Worm (Caenorhabditis elegans) whole organism, L1 larva: ENCODE data around the gene srw-124.
"Not testable (repeated sequence)": the region's sequence is repeated elsewhere in the genome, so short reads cannot be mapped to it uniquely, and the experiment has no call there.

ENCODE experiments used
- C04F5.9 ChIP-seq: sonication (generic microtip); optimal IDR thresholded peaks from 2 replicates; lab custom pipeline; 2016; ENCODE audit warnings: missing genetic modification characterization, missing compliant biosample characterization
- C16A3.4 ChIP-seq: fragments of 150-350 bp; optimal IDR thresholded peaks from 2 replicates; lab custom pipeline; 2014; ENCODE audit warnings: missing biosample characterization, missing genetic modification characterization
- Y116A8C.19 ChIP-seq: sonication (generic microtip); optimal IDR thresholded peaks from 2 replicates; lab custom pipeline; 2016; ENCODE audit warnings: missing compliant biosample characterization, missing genetic modification characterization, borderline replicate concordance
- aha-1 ChIP-seq: fragments of 150-350 bp; optimal IDR thresholded peaks from 2 replicates; lab custom pipeline; 2014; ENCODE audit warnings: missing biosample characterization, missing genetic modification characterization
- ama-1 ChIP-seq: fragments of 150-350 bp; optimal IDR thresholded peaks from 2 replicates; lab custom pipeline; 2014
- blmp-1 ChIP-seq: fragments of 150-350 bp; optimal IDR thresholded peaks from 2 replicates; lab custom pipeline; 2014; ENCODE audit warnings: missing biosample characterization, missing genetic modification characterization
- ceh-88 ChIP-seq: fragments of 200-800 bp; sonication (Bioruptor generic); IDR thresholded peaks from 2 replicates; pipeline ENCODE4 v1.3.6; 2022; ENCODE audit warnings: missing genetic modification characterization, missing compliant biosample characterization
- ces-1 ChIP-seq: fragments of 150-350 bp; optimal IDR thresholded peaks from 2 replicates; lab custom pipeline; 2014; ENCODE audit warnings: missing biosample characterization, missing genetic modification reagents, missing genetic modification characterization
- efl-1 ChIP-seq, 4 experiments: fragments of 150-350 bp; optimal IDR thresholded peaks in 3 of 4; peaks in 1 of 4; 1 replicate in 1 of 4; 2 replicates in 3 of 4; lab custom pipeline; 2014; ENCODE audit warnings: missing biosample characterization in 2 of 4, missing genetic modification characterization in 2 of 4, missing genetic modification reagents in 2 of 4
- efl-3 ChIP-seq: fragments of 200-800 bp; sonication (Bioruptor generic); optimal IDR thresholded peaks from 2 replicates; lab custom pipeline; 2018; ENCODE audit warnings: mild to moderate bottlenecking, missing genetic modification characterization, missing compliant biosample characterization
- elt-2 ChIP-seq: sonication (generic microtip); optimal IDR thresholded peaks from 2 replicates; lab custom pipeline; 2016; ENCODE audit warnings: missing genetic modification characterization, mild to moderate bottlenecking, inconsistent platforms, missing compliant biosample characterization, missing genetic modification reagents
- fkh-4 ChIP-seq: sonication (generic microtip); optimal IDR thresholded peaks from 2 replicates; lab custom pipeline; 2016; ENCODE audit warnings: missing compliant biosample characterization, missing genetic modification characterization, borderline replicate concordance
- fkh-8 ChIP-seq: sonication (generic microtip); optimal IDR thresholded peaks from 2 replicates; lab custom pipeline; 2016; ENCODE audit warnings: mild to moderate bottlenecking, missing genetic modification characterization, missing compliant biosample characterization
- grh-1 ChIP-seq: fragments of 200-800 bp; sonication (Bioruptor generic); IDR thresholded peaks from 2 replicates; pipeline ENCODE4 v1.3.6; 2022; ENCODE audit warnings: missing genetic modification reagents, missing genetic modification characterization, missing compliant biosample characterization
- hlh-4 ChIP-seq: sonication (generic microtip); optimal IDR thresholded peaks from 2 replicates; lab custom pipeline; 2016; ENCODE audit warnings: mild to moderate bottlenecking, missing genetic modification characterization, missing compliant biosample characterization
- irx-1 ChIP-seq: sonication (generic microtip); optimal IDR thresholded peaks from 2 replicates; lab custom pipeline; 2016; ENCODE audit warnings: missing genetic modification characterization, missing compliant biosample characterization
- jun-1 ChIP-seq: fragments of 150-350 bp; optimal IDR thresholded peaks from 2 replicates; lab custom pipeline; 2014; ENCODE audit warnings: missing biosample characterization, missing genetic modification reagents, missing genetic modification characterization
- lin-15B ChIP-seq: fragments of 150-350 bp; sonication (generic microtip); optimal IDR thresholded peaks from 3 replicates; lab custom pipeline; 2014; ENCODE audit warnings: missing biosample characterization, missing genetic modification characterization
- lin-39 ChIP-seq: fragments of 150-350 bp; optimal IDR thresholded peaks from 2 replicates; lab custom pipeline; 2014; ENCODE audit warnings: missing biosample characterization, missing genetic modification reagents, missing genetic modification characterization
- lir-3 ChIP-seq: sonication (generic microtip); optimal IDR thresholded peaks from 2 replicates; lab custom pipeline; 2016; ENCODE audit warnings: mild to moderate bottlenecking, missing genetic modification characterization, moderate library complexity, missing compliant biosample characterization; ENCODE audit not compliant: poor library complexity
- mef-2 ChIP-seq: fragments of 150-350 bp; optimal IDR thresholded peaks from 2 replicates; lab custom pipeline; 2014; ENCODE audit warnings: missing biosample characterization, missing genetic modification characterization
- mep-1 ChIP-seq: fragments of 150-350 bp; optimal IDR thresholded peaks from 2 replicates; lab custom pipeline; 2014; ENCODE audit warnings: missing biosample characterization, missing genetic modification characterization
- nhr-11 ChIP-seq: fragments of 150-350 bp; optimal IDR thresholded peaks from 2 replicates; lab custom pipeline; 2014; ENCODE audit warnings: missing biosample characterization, missing genetic modification characterization
- nhr-12 ChIP-seq: sonication (generic microtip); optimal IDR thresholded peaks from 2 replicates; lab custom pipeline; 2017; ENCODE audit warnings: missing biosample characterization, missing genetic modification characterization
- nhr-20 ChIP-seq: sonication (generic microtip); optimal IDR thresholded peaks from 2 replicates; lab custom pipeline; 2016; ENCODE audit warnings: mild to moderate bottlenecking, missing genetic modification characterization, missing compliant biosample characterization
- nhr-237 ChIP-seq: fragments of 150-350 bp; optimal IDR thresholded peaks from 2 replicates; lab custom pipeline; 2014; ENCODE audit warnings: missing biosample characterization, missing genetic modification characterization
- nhr-28 ChIP-seq: fragments of 150-350 bp; optimal IDR thresholded peaks from 2 replicates; lab custom pipeline; 2014; ENCODE audit warnings: missing biosample characterization, missing genetic modification characterization
- nhr-47 ChIP-seq: sonication (generic microtip); optimal IDR thresholded peaks from 2 replicates; lab custom pipeline; 2016; ENCODE audit warnings: mild to moderate bottlenecking, missing genetic modification characterization, moderate library complexity, missing compliant biosample characterization
- nhr-76 ChIP-seq: sonication (generic microtip); optimal IDR thresholded peaks from 2 replicates; lab custom pipeline; 2017; ENCODE audit warnings: missing biosample characterization, missing genetic modification characterization
- nhr-85 ChIP-seq: sonication (generic microtip); peaks from one replicate; lab custom pipeline; 2016; ENCODE audit warnings: missing genetic modification characterization, inconsistent platforms, missing compliant biosample characterization
- nhr-90 ChIP-seq: sonication (generic microtip); optimal IDR thresholded peaks from 2 replicates; lab custom pipeline; 2016; ENCODE audit warnings: mild to moderate bottlenecking, missing genetic modification characterization, missing compliant biosample characterization; ENCODE audit not compliant: poor library complexity
- pag-3 ChIP-seq: sonication (generic microtip); optimal IDR thresholded peaks from 2 replicates; lab custom pipeline; 2017; ENCODE audit warnings: missing genetic modification characterization, mild to moderate bottlenecking, missing compliant biosample characterization, antibody characterized with exemption, borderline replicate concordance; ENCODE audit not compliant: insufficient read depth
- pqm-1 ChIP-seq: sonication (generic microtip); optimal IDR thresholded peaks from 3 replicates; lab custom pipeline; 2017; ENCODE audit warnings: missing biosample characterization, missing genetic modification characterization
- rnt-1 ChIP-seq: sonication (generic microtip); optimal IDR thresholded peaks from 2 replicates; lab custom pipeline; 2016; ENCODE audit warnings: mild to moderate bottlenecking, missing genetic modification characterization, moderate library complexity, missing compliant biosample characterization
- snpc-4 ChIP-seq: fragments of 150-350 bp; optimal IDR thresholded peaks from 2 replicates; lab custom pipeline; 2014; ENCODE audit warnings: missing biosample characterization, missing genetic modification characterization
- snu-23 ChIP-seq: sonication (generic microtip); optimal IDR thresholded peaks from 2 replicates; lab custom pipeline; 2016; ENCODE audit warnings: missing genetic modification characterization, missing compliant biosample characterization
- sptf-1 ChIP-seq: fragments of 150-350 bp; optimal IDR thresholded peaks from 2 replicates; lab custom pipeline; 2014; ENCODE audit warnings: missing biosample characterization, missing genetic modification characterization
- swsn-7 ChIP-seq: sonication (generic microtip); optimal IDR thresholded peaks from 2 replicates; lab custom pipeline; 2016; ENCODE audit warnings: missing genetic modification characterization, missing compliant biosample characterization
- tlp-1 ChIP-seq: fragments of 150-350 bp; optimal IDR thresholded peaks from 2 replicates; lab custom pipeline; 2014; ENCODE audit warnings: missing biosample characterization, missing genetic modification characterization
- unc-130 ChIP-seq: fragments of 150-350 bp; optimal IDR thresholded peaks from 2 replicates; lab custom pipeline; 2017; ENCODE audit warnings: missing biosample characterization, missing genetic modification characterization, inconsistent platforms
- unc-30 ChIP-seq: sonication (generic microtip); optimal IDR thresholded peaks from 2 replicates; lab custom pipeline; 2017; ENCODE audit warnings: missing biosample characterization, missing genetic modification characterization
- unc-86 ChIP-seq: sonication (generic microtip); optimal IDR thresholded peaks from 2 replicates; lab custom pipeline; 2016; ENCODE audit warnings: missing genetic modification characterization, missing compliant biosample characterization
- vab-15 ChIP-seq: sonication (generic microtip); optimal IDR thresholded peaks from 2 replicates; lab custom pipeline; 2017; ENCODE audit warnings: missing genotype, mild to moderate bottlenecking, missing genetic modification characterization, missing compliant biosample characterization
- ztf-11 ChIP-seq, 2 experiments: sonication (generic microtip); optimal IDR thresholded peaks; 2 replicates each; lab custom pipeline; 2016 to 2017; ENCODE audit warnings: missing genetic modification characterization in 2 of 2, missing biosample characterization in 1 of 2, missing compliant biosample characterization in 1 of 2

The srw-124 gene

ce11 chrV:2971307-2971999 lies 4.9 kb upstream of the srw-124 start, which contains the start of gene srw-129:
srw-129 (plus strand) TSS chrV:2971949.
- TF ChIP-seq C16A3.4 (tag; lab: Kevin White, UChicago) (no peak), grh-1 (GFP tag; lab: Robert Waterston, UW) (no peak), swsn-7 (tag; lab: Kevin White, UChicago) (no peak), pag-3 (tag; lab: Kevin White, UChicago) (no peak), unc-130 (tag; lab: Kevin White, UChicago) (no peak), rnt-1 (no peak), efl-3 (GFP tag; lab: Kevin White, UChicago) (no peak), nhr-20 (no peak), nhr-90 (tag; lab: Kevin White, UChicago) (no peak), mep-1 (tag; lab: Kevin White, UChicago) (no peak), nhr-76 (tag; lab: Kevin White, UChicago) (no peak)

DNA sequence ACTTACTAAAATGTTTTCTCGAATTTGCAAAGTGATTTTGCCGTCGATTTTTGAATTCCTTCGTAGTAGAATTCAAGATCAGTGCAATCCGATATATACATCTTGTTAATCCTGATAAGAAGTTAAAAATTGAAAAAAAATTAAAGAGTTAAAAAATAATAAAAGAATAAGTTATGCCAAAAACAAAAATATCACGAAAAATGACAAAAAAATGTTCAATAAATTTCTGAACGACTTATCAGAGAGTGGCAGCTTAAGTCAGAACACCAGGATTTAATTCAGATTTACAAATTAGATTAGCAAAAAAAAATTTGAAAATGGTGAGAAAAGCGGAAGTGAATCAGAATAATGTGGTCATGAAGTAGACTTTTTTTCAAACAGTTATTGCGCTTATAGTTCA lies 1.1 kb upstream of the srw-124 start, which contains the start of gene srw-123:
TSS of gene srw-123 (minus strand) at position 101 of the 400 bp plus-strand sequence.
- not testable (repeated sequence) for TF ChIP-seq tlp-1 (tag; lab: Kevin White, UChicago); ztf-11 (tag; optimal IDR thresholded peaks at IDR 0.05; lab: Kevin White, UChicago); sptf-1 (tag; lab: Kevin White, UChicago)

ce11 chrV:2979978-2980377 lies 3.6 kb downstream of the srw-124 start, which contains the start of gene srw-118:
srw-118 (minus strand) TSS chrV:2980078.
- TF ChIP-seq ceh-88 (GFP tag; lab: Robert Waterston, UW) (no peak), efl-1 (optimal IDR thresholded peaks at IDR 0.05; lab: Kevin White, UChicago) (no peak), efl-1 (GFP tag; optimal IDR thresholded peaks at IDR 0.05 in 1 of 2; lab: Kevin White, UChicago) (no peak), jun-1 (tag; lab: Kevin White, UChicago) (no peak), elt-2 (tag; lab: Kevin White, UChicago) (no peak), grh-1 (GFP tag; lab: Robert Waterston, UW) (no peak), swsn-7 (tag; lab: Kevin White, UChicago) (no peak), nhr-85 (tag; lab: Kevin White, UChicago) (no peak), blmp-1 (no peak)

ce11 chrV:2983351-2983750 lies 7.0 kb downstream of the srw-124 start, which contains the start of gene srw-117:
srw-117 (minus strand) TSS chrV:2983451.
- no peak for TF ChIP-seq nhr-20
- no peak for TF ChIP-seq nhr-28
- TF ChIP-seq unc-86: no peak
- TF ChIP-seq irx-1 (tag; lab: Kevin White, UChicago): no peak
- TF ChIP-seq C04F5.9 (tag; lab: Kevin White, UChicago): no peak
- TF ChIP-seq lir-3: no peak
- no peak for TF ChIP-seq pqm-1 (tag; lab: Kevin White, UChicago)
- TF ChIP-seq lin-39 (tag; lab: Kevin White, UChicago): no peak
- no peak for TF ChIP-seq unc-30
- TF ChIP-seq nhr-11 (tag; lab: Kevin White, UChicago): no peak
- no peak for TF ChIP-seq lin-15B (tag; lab: Kevin White, UChicago)
- no peak for TF ChIP-seq nhr-237
- TF ChIP-seq nhr-47 (tag; lab: Kevin White, UChicago): no peak

- no peak for TF ChIP-seq nhr-28
- no peak for TF ChIP-seq aha-1 (tag; lab: Kevin White, UChicago)
- no peak for TF ChIP-seq vab-15 (tag; lab: Kevin White, UChicago)
- TF ChIP-seq nhr-12 (tag; lab: Kevin White, UChicago): no peak
- TF ChIP-seq sptf-1 (tag; lab: Kevin White, UChicago): no peak
- no peak for TF ChIP-seq ces-1 (GFP tag; lab: Kevin White, UChicago)
- TF ChIP-seq Y116A8C.19: no peak
- TF ChIP-seq hlh-4 (tag; lab: Kevin White, UChicago): no peak
- no peak for TF ChIP-seq ceh-88 (GFP tag; lab: Robert Waterston, UW)
- TF ChIP-seq snpc-4: no peak
- TF ChIP-seq ama-1: no peak
- no peak for TF ChIP-seq mef-2 (tag; lab: Kevin White, UChicago)
- TF ChIP-seq nhr-20: no peak
- TF ChIP-seq efl-1 (optimal IDR thresholded peaks at IDR 0.05; lab: Kevin White, UChicago): no peak
- TF ChIP-seq efl-1 (GFP tag; optimal IDR thresholded peaks at IDR 0.05 in 1 of 2; lab: Kevin White, UChicago): no peak
- no peak for TF ChIP-seq fkh-8 (tag; lab: Kevin White, UChicago)
- no peak for TF ChIP-seq nhr-47 (tag; lab: Kevin White, UChicago)
- TF ChIP-seq snu-23: no peak
- no peak for TF ChIP-seq nhr-90 (tag; lab: Kevin White, UChicago)
- TF ChIP-seq fkh-4 (tag; lab: Kevin White, UChicago): no peak
- TF ChIP-seq irx-1 (tag; lab: Kevin White, UChicago): no peak
These were observed 8.9 kb downstream of the srw-124 start, which contains the start of gene srw-139 for ce11 chrV:2985309-2985708. srw-139 (minus strand) TSS chrV:2985409.
